Worm (Caenorhabditis elegans): ENCODE measurements around the gene F44D12.2.

The F44D12.2 gene

DNA sequence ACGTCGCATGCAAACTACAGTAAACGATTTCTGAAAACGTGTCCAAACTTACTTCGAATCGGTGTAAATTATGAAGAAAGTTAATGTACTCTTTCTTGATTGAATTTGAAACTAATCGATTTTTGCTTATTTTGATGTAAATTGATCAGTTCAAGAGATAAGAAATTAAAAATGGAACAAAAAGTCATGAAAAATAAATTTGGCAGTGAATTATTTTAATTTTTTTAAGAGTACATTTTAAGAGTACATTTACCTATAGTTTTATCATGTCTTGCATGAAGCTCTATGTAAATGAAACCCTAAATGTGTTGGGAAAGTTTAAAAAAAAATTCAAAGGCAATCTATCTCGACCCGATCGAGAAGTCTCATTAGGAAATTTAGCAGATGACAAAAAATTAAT is 38.6 kb upstream of the F44D12.2 start, which contains the start of gene T04B2.7:
T04B2.7 (minus strand) TSS at position 101 of the 400 bp plus-strand sequence.
- TF ChIP-seq ztf-11 (tag; optimal IDR thresholded peaks at IDR 0.05) (no peak), zag-1 (tag; optimal IDR thresholded peaks at IDR 0.05) (no peak), eor-1 (tag; optimal IDR thresholded peaks at IDR 0.05) (no peak), daf-12 (tag; optimal IDR thresholded peaks at IDR 0.05) (no peak)

DNA sequence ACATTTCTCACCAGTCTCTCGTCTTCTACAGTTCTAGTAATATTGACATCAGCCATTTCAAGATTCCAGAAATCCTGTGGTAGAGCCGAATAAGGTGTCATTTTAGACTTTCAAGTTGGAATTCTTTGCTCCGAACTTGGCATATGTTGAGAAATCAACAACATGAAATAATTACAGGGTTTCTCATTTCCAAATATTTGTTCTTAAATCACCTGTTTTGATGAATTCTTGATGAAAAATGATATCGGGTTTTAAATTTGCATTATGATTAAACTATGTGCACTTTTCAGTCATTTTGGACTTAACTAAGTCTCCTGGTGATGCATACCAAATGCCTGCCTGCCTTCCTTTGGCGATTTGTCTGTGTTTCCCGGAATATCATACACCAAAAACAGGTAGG is 36.0 kb upstream of the F44D12.2 start, which contains the start of gene srv-12:
srv-12 (minus strand) TSS at position 101 of the 400 bp plus-strand sequence.
- TF ChIP-seq ceh-16 (tag; optimal IDR thresholded peaks at IDR 0.05) = no peak

- TF ChIP-seq nhr-77 (tag; optimal IDR thresholded peaks at IDR 0.05) (no peak), fkh-2 (tag; optimal IDR thresholded peaks at IDR 0.05) (no peak), daf-12 (tag; optimal IDR thresholded peaks at IDR 0.05) (no peak), nhr-237 (tag; optimal IDR thresholded peaks at IDR 0.05) (no peak), unc-39 (tag; optimal IDR thresholded peaks at IDR 0.05) (no peak), lin-39 (tag; optimal IDR thresholded peaks at IDR 0.05) (no peak), pha-4 (tag; optimal IDR thresholded peaks at IDR 0.05) (no peak), nhr-67 (tag; optimal IDR thresholded peaks at IDR 0.05) (no peak), mml-1 (tag; optimal IDR thresholded peaks at IDR 0.05) (no peak), eor-1 (tag; optimal IDR thresholded peaks at IDR 0.05) (no peak), elt-3 (tag; optimal IDR thresholded peaks at IDR 0.05) (no peak), egl-5 (tag; optimal IDR thresholded peaks at IDR 0.05) (no peak), lsy-12 (tag; optimal IDR thresholded peaks at IDR 0.05) (no peak), elt-2 (tag; optimal IDR thresholded peaks at IDR 0.05) (no peak), nhr-23 (tag; optimal IDR thresholded peaks at IDR 0.05) (no peak), mdl-1 (tag; optimal IDR thresholded peaks at IDR 0.05) (no peak), sea-2 (GFP tag; optimal IDR thresholded peaks at IDR 0.05) (no peak), nhr-11 (tag; optimal IDR thresholded peaks at IDR 0.05) (no peak), aly-2 (tag; optimal IDR thresholded peaks at IDR 0.05) (no peak)
Observed at ce11 chrIV:10051088-10051487, 33.6 kb upstream of the F44D12.2 start, which contains the start of gene T04B2.8. Gene T04B2.8, minus strand, starts transcription at chrIV:10051188.

ce11 chrIV:10048268-10048667 is 30.7 kb upstream of the F44D12.2 start:
- TF ChIP-seq nhr-43 (tag; optimal IDR thresholded peaks at IDR 0.05; ENCODE audit: poor library complexity, severe bottlenecking) = no peak
- TF ChIP-seq elt-1 (tag; optimal IDR thresholded peaks at IDR 0.05) = no peak
- TF ChIP-seq ceh-16 (tag; optimal IDR thresholded peaks at IDR 0.05) = no peak
- TF ChIP-seq elt-3 (tag; optimal IDR thresholded peaks at IDR 0.05) = no peak
- no peak for TF ChIP-seq aly-2 (tag; optimal IDR thresholded peaks at IDR 0.05)
- TF ChIP-seq skn-1 (tag; optimal IDR thresholded peaks at IDR 0.05) = no peak
- TF ChIP-seq fos-1 (tag; optimal IDR thresholded peaks at IDR 0.05) = no peak
- no peak for TF ChIP-seq ceh-28 (tag; optimal IDR thresholded peaks at IDR 0.05)
- no peak for TF ChIP-seq ztf-4 (tag; optimal IDR thresholded peaks at IDR 0.05)
- no peak for TF ChIP-seq R02D3.7 (tag; optimal IDR thresholded peaks at IDR 0.05)
- no peak for TF ChIP-seq nhr-237 (tag; optimal IDR thresholded peaks at IDR 0.05)
- no peak for TF ChIP-seq nhr-12 (tag; optimal IDR thresholded peaks at IDR 0.05)
- TF ChIP-seq jun-1 (tag; optimal IDR thresholded peaks at IDR 0.05) = no peak

DNA sequence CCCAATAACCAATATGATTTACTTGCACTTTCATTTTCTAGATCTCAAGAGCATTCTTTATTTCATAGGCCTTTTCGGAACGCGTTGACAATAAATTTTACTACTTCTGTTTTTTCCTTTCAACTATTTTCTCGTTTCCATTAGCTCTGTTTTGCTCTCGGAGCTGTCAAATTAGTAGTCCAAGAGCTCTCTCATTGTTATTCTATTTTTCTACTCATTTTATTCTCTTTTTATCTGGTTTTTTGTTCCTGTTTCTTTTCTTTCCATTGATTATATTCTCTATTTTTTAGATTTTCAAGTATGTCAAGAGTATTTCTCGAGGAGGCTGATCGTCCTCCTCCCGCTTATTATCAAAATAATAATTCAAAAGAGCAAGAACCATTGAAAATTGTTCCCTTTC is 29.6 kb upstream of the F44D12.2 start, which contains the start of gene T04B2.3:
T04B2.3 (plus strand) TSS at position 301 of the 400 bp plus-strand sequence.
- TF ChIP-seq mdl-1 (tag; optimal IDR thresholded peaks at IDR 0.05) = no peak
- no peak for TF ChIP-seq nhr-77 (tag; optimal IDR thresholded peaks at IDR 0.05)
- no peak for TF ChIP-seq ama-1 (optimal IDR thresholded peaks at IDR 0.05)
- TF ChIP-seq nfya-1 (tag; optimal IDR thresholded peaks at IDR 0.05; ENCODE audit: insufficient read depth) = no peak
- no peak for TF ChIP-seq pqm-1 (tag; optimal IDR thresholded peaks at IDR 0.05)
- no peak for TF ChIP-seq egl-27 (tag; optimal IDR thresholded peaks at IDR 0.05)
- no peak for TF ChIP-seq nhr-43 (tag; optimal IDR thresholded peaks at IDR 0.05; ENCODE audit: poor library complexity, severe bottlenecking)
- TF ChIP-seq tbx-2 (tag; optimal IDR thresholded peaks at IDR 0.05) = no peak
- no peak for TF ChIP-seq sea-2 (GFP tag; optimal IDR thresholded peaks at IDR 0.05)
- TF ChIP-seq lin-39 (tag; optimal IDR thresholded peaks at IDR 0.05) = no peak
- TF ChIP-seq elt-3 (tag; optimal IDR thresholded peaks at IDR 0.05) = no peak
- no peak for TF ChIP-seq fos-1 (tag; optimal IDR thresholded peaks at IDR 0.05)
- TF ChIP-seq fkh-2 (tag; optimal IDR thresholded peaks at IDR 0.05) = no peak
